Fruit fly (Drosophila melanogaster) whole organism, embryonic: ENCODE measurements around the gene Hrd3.

Experiments used
- ATbp ChIP-seq: fragments of 200-800 bp; sonication (Bioruptor generic); optimal IDR thresholded peaks from 2 replicates; lab custom pipeline; 2017; ENCODE audit warnings: missing biosample characterization, mild to moderate bottlenecking, missing genetic modification characterization, missing genetic modification reagents
- Atf-2 ChIP-seq: fragments of 200-800 bp; sonication (Bioruptor generic); optimal IDR thresholded peaks from 2 replicates; lab custom pipeline; 2016; ENCODE audit warnings: missing biosample characterization, missing genetic modification characterization
- B-H2 ChIP-seq: fragments of 200-800 bp; sonication (Bioruptor generic); optimal IDR thresholded peaks from 2 replicates; lab custom pipeline; 2018; ENCODE audit warnings: missing biosample characterization, mild to moderate bottlenecking, missing genetic modification characterization
- BtbVII ChIP-seq: fragments of 200-800 bp; sonication (Bioruptor generic); optimal IDR thresholded peaks from 3 replicates; lab custom pipeline; 2017; ENCODE audit warnings: missing biosample characterization, mild to moderate bottlenecking, missing genetic modification characterization
- C15 ChIP-seq: fragments of 200-800 bp; sonication (Bioruptor generic); IDR thresholded peaks from 3 replicates; pipeline ENCODE4 v1.3.6; 2022; ENCODE audit warnings: missing biosample characterization, missing genetic modification characterization
- CG10431 ChIP-seq: fragments of 200-800 bp; sonication (Bioruptor generic); optimal IDR thresholded peaks from 3 replicates; lab custom pipeline; 2018; ENCODE audit warnings: missing biosample characterization, mild to moderate bottlenecking, missing genetic modification characterization
- CG11247 ChIP-seq: fragments of 200-800 bp; sonication (Bioruptor generic); IDR thresholded peaks from 2 replicates; pipeline ENCODE4 v1.3.6; 2022; ENCODE audit warnings: missing biosample characterization, missing genetic modification characterization
- CG11695 ChIP-seq: fragments of 200-800 bp; sonication (Bioruptor generic); IDR thresholded peaks from 3 replicates; pipeline ENCODE4 v1.3.6; 2022; ENCODE audit warnings: missing biosample characterization, missing genetic modification characterization
- CG12104 ChIP-seq: fragments of 200-800 bp; sonication (Bioruptor generic); optimal IDR thresholded peaks from 3 replicates; lab custom pipeline; 2016; ENCODE audit warnings: missing biosample characterization, missing genetic modification characterization
- CG17385 ChIP-seq: fragments of 200-800 bp; sonication (Bioruptor generic); optimal IDR thresholded peaks from 3 replicates; lab custom pipeline; 2018; ENCODE audit warnings: missing biosample characterization, mild to moderate bottlenecking, missing genetic modification characterization
- CG17912 ChIP-seq: fragments of 200-800 bp; sonication (Bioruptor generic); optimal IDR thresholded peaks from 2 replicates; lab custom pipeline; 2018; ENCODE audit warnings: missing biosample characterization, mild to moderate bottlenecking, missing genetic modification characterization
- CG18764 ChIP-seq: fragments of 200-800 bp; sonication (Bioruptor generic); optimal IDR thresholded peaks from 3 replicates; lab custom pipeline; 2016; ENCODE audit warnings: missing biosample characterization, missing genetic modification characterization
- CG2116 ChIP-seq: fragments of 200-800 bp; sonication (Bioruptor generic); optimal IDR thresholded peaks from 3 replicates; lab custom pipeline; 2018; ENCODE audit warnings: missing biosample characterization, mild to moderate bottlenecking, missing genetic modification characterization
- CG30431 ChIP-seq: fragments of 200-800 bp; sonication (Bioruptor generic); optimal IDR thresholded peaks from 2 replicates; lab custom pipeline; 2017; ENCODE audit warnings: missing biosample characterization, missing genetic modification characterization
- CG31224 ChIP-seq: fragments of 200-800 bp; sonication (Bioruptor generic); IDR thresholded peaks from 2 replicates; pipeline ENCODE4 v1.3.6; 2022; ENCODE audit warnings: missing biosample characterization, missing genetic modification characterization
- CG33213 ChIP-seq: fragments of 200-800 bp; sonication (Bioruptor generic); optimal IDR thresholded peaks from 3 replicates; lab custom pipeline; 2016; ENCODE audit warnings: missing biosample characterization, missing genetic modification characterization
- CG4282 ChIP-seq: fragments of 200-800 bp; sonication (Bioruptor generic); optimal IDR thresholded peaks from 2 replicates; lab custom pipeline; 2016; ENCODE audit warnings: missing biosample characterization, missing genetic modification characterization
- CG4404 ChIP-seq: fragments of 200-800 bp; sonication (Bioruptor generic); IDR thresholded peaks from 2 replicates; pipeline ENCODE4 v1.3.6; 2022; ENCODE audit warnings: missing biosample characterization, missing genetic modification characterization
- CG8924 ChIP-seq: fragments of 200-800 bp; optimal IDR thresholded peaks from 3 replicates; lab custom pipeline; 2019; ENCODE audit warnings: missing biosample characterization, mild to moderate bottlenecking, missing genetic modification characterization, moderate library complexity
- CG9727 ChIP-seq: fragments of 200-800 bp; sonication (Bioruptor generic); optimal IDR thresholded peaks from 3 replicates; lab custom pipeline; 2017; ENCODE audit warnings: missing biosample characterization, mild to moderate bottlenecking, missing genetic modification characterization
- Dip2 ChIP-seq: fragments of 200-800 bp; sonication (Bioruptor generic); IDR thresholded peaks from 2 replicates; pipeline ENCODE4 v1.3.6; 2022; ENCODE audit warnings: missing biosample characterization, missing genetic modification characterization
- Drgx ChIP-seq: fragments of 200-800 bp; sonication (Bioruptor generic); IDR thresholded peaks from 2 replicates; pipeline ENCODE4 v1.3.6; 2022; ENCODE audit warnings: missing biosample characterization, missing genetic modification characterization
- Hmr ChIP-seq: fragments of 200-800 bp; sonication (Bioruptor generic); optimal IDR thresholded peaks from 3 replicates; lab custom pipeline; 2017; ENCODE audit warnings: mild to moderate bottlenecking, missing biosample characterization, missing genetic modification reagents, missing genetic modification characterization
- Hr3 ChIP-seq: fragments of 200-800 bp; sonication (Bioruptor generic); optimal IDR thresholded peaks from 3 replicates; lab custom pipeline; 2016; ENCODE audit warnings: missing biosample characterization, missing genetic modification characterization
- Hr78 ChIP-seq, 2 experiments: fragments of 200-800 bp in 1 of 2; fragments of >200 bp in 1 of 2; sonication (Bioruptor generic) in 1 of 2; optimal IDR thresholded peaks; 2 replicates each; lab custom pipeline; 2017 to 2019; ENCODE audit warnings: missing biosample characterization in 2 of 2, missing genetic modification characterization in 2 of 2, mild to moderate bottlenecking in 1 of 2, moderate library complexity in 1 of 2
- Nf-YC ChIP-seq: fragments of 200-800 bp; optimal IDR thresholded peaks from 3 replicates; lab custom pipeline; 2019; ENCODE audit warnings: missing biosample characterization, mild to moderate bottlenecking, missing genetic modification characterization, moderate library complexity
- Optix ChIP-seq: fragments of 200-800 bp; sonication (Bioruptor generic); IDR thresholded peaks from 3 replicates; pipeline ENCODE4 v1.3.6; 2022; ENCODE audit warnings: missing biosample characterization, missing genetic modification characterization
- Sox102F ChIP-seq: fragments of 200-800 bp; sonication (Bioruptor generic); optimal IDR thresholded peaks from 2 replicates; lab custom pipeline; 2018; ENCODE audit warnings: missing biosample characterization, mild to moderate bottlenecking, missing genetic modification characterization, moderate library complexity
- Sry-β ChIP-seq: fragments of 200-800 bp; sonication (Bioruptor generic); optimal IDR thresholded peaks from 2 replicates; lab custom pipeline; 2018; ENCODE audit warnings: missing biosample characterization, mild to moderate bottlenecking, missing genetic modification characterization, moderate library complexity
- Xrp1 ChIP-seq: fragments of 200-800 bp; sonication (Bioruptor generic); IDR thresholded peaks from 2 replicates; pipeline ENCODE4 v1.3.6; 2022; ENCODE audit warnings: missing biosample characterization, missing genetic modification characterization
- abd-A ChIP-seq: fragments of 200-800 bp; sonication (Bioruptor generic); optimal IDR thresholded peaks from 3 replicates; lab custom pipeline; 2019; ENCODE audit warnings: missing biosample characterization, mild to moderate bottlenecking, missing genetic modification characterization, moderate library complexity
- bcd ChIP-seq: fragments of 200-800 bp; sonication (Bioruptor generic); optimal IDR thresholded peaks from 2 replicates; lab custom pipeline; 2017; ENCODE audit warnings: missing biosample characterization, mild to moderate bottlenecking, missing genetic modification characterization
- bsh ChIP-seq, 2 experiments: fragments of 200-800 bp; sonication (Bioruptor generic); optimal IDR thresholded peaks; 2 replicates each; lab custom pipeline; 2017 to 2018; ENCODE audit warnings: mild to moderate bottlenecking in 2 of 2, missing biosample characterization in 2 of 2, missing genetic modification characterization in 2 of 2, moderate library complexity in 1 of 2
- cwo ChIP-seq: fragments of 200-800 bp; sonication (Bioruptor generic); optimal IDR thresholded peaks from 3 replicates; lab custom pipeline; 2017; ENCODE audit warnings: missing biosample characterization, missing genetic modification characterization, mild to moderate bottlenecking, moderate library complexity, missing genetic modification reagents
- eve ChIP-seq, 2 experiments: fragments of >200 bp; optimal IDR thresholded peaks; 2 replicates each; lab custom pipeline; 2017; ENCODE audit warnings: missing biosample characterization in 2 of 2, missing genetic modification characterization in 2 of 2
- nerfin-1 ChIP-seq: fragments of 200-800 bp; sonication (Bioruptor generic); optimal IDR thresholded peaks from 3 replicates; lab custom pipeline; 2019; ENCODE audit warnings: missing biosample characterization, mild to moderate bottlenecking, missing genetic modification characterization, moderate library complexity
- onecut ChIP-seq: fragments of 200-800 bp; sonication (Bioruptor generic); IDR thresholded peaks from 2 replicates; pipeline ENCODE4 v1.3.6; 2022; ENCODE audit warnings: missing biosample characterization, missing genetic modification characterization
- pan ChIP-seq, 4 experiments: fragments of >200 bp in 3 of 4; fragments of 200-800 bp in 1 of 4; sonication (Bioruptor generic) in 1 of 4; optimal IDR thresholded peaks in 3 of 4; IDR thresholded peaks in 1 of 4; 2 replicates each; pipeline versions ENCODE4 v1.3.6 to Lab custom; 2017 to 2022; ENCODE audit warnings: missing biosample characterization in 2 of 4, missing genetic modification characterization in 2 of 4, mixed read lengths in 1 of 4
- phol ChIP-seq: fragments of 200-800 bp; sonication (Bioruptor generic); optimal IDR thresholded peaks from 3 replicates; lab custom pipeline; 2018; ENCODE audit warnings: missing biosample characterization, mild to moderate bottlenecking, missing genetic modification characterization, moderate library complexity
- pnt ChIP-seq: fragments of 200-800 bp; sonication (Bioruptor generic); optimal IDR thresholded peaks from 3 replicates; lab custom pipeline; 2016; ENCODE audit warnings: missing biosample characterization, missing genetic modification characterization
- pros ChIP-seq: fragments of 200-800 bp; sonication (Bioruptor generic); optimal IDR thresholded peaks from 3 replicates; lab custom pipeline; 2019; ENCODE audit warnings: missing biosample characterization, mild to moderate bottlenecking, missing genetic modification characterization, moderate library complexity
- salm ChIP-seq: fragments of 200-800 bp; sonication (Bioruptor generic); optimal IDR thresholded peaks from 2 replicates; lab custom pipeline; 2018; ENCODE audit warnings: missing biosample characterization, mild to moderate bottlenecking, missing genetic modification characterization
- schlank ChIP-seq: fragments of 200-800 bp; sonication (Bioruptor generic); optimal IDR thresholded peaks from 2 replicates; lab custom pipeline; 2018; ENCODE audit warnings: missing biosample characterization, mild to moderate bottlenecking, missing genetic modification characterization
- shn ChIP-seq: fragments of 200-800 bp; sonication (Bioruptor generic); optimal IDR thresholded peaks from 3 replicates; lab custom pipeline; 2016; ENCODE audit warnings: missing biosample characterization, missing genetic modification characterization
- sob ChIP-seq: fragments of 200-800 bp; sonication (Bioruptor generic); IDR thresholded peaks from 2 replicates; pipeline ENCODE4 v1.3.6; 2022; ENCODE audit warnings: missing biosample characterization, missing genetic modification characterization
- toy ChIP-seq: fragments of 200-800 bp; sonication (Bioruptor generic); IDR thresholded peaks from 2 replicates; pipeline ENCODE4 v1.3.6; 2022; ENCODE audit warnings: missing biosample characterization, missing genetic modification characterization
- unc-4 ChIP-seq: fragments of 200-800 bp; sonication (Bioruptor generic); IDR thresholded peaks from 2 replicates; pipeline ENCODE4 v1.3.6; 2022; ENCODE audit warnings: missing biosample characterization, missing genetic modification characterization; ENCODE audit not compliant: partially characterized antibody
- zen2 ChIP-seq: fragments of 200-800 bp; sonication (Bioruptor generic); IDR thresholded peaks from 3 replicates; pipeline ENCODE4 v1.3.6; 2022; ENCODE audit warnings: missing biosample characterization, missing genetic modification characterization; ENCODE audit not compliant: partially characterized antibody

Hrd3 gene

dm6 chr3R:23757912-23758607 lies at the start of gene Hrd3, which contains the start of gene PTPMT1 (continued):
- peak; percentile 89; the same call in 2 of the 3 replicates for TF ChIP-seq C15 (GFP tag; lab: Robert Waterston, UW)
- TF ChIP-seq unc-4 (GFP tag; lab: Robert Waterston, UW) = no peak
- peak; percentile 99 for TF ChIP-seq bcd (GFP tag; lab: Kevin White, UChicago)
- TF ChIP-seq ATbp (GFP tag; lab: Kevin White, UChicago) = peak; percentile 96
- TF ChIP-seq CG17912 (GFP tag; lab: Kevin White, UChicago) = peak; percentile 86
- TF ChIP-seq Optix (GFP tag; lab: Robert Waterston, UW) = peak; percentile 91
- TF ChIP-seq onecut (GFP tag; lab: Robert Waterston, UW) = peak; percentile 88
- TF ChIP-seq CG17385 = peak; percentile 97
- peak; percentile 99 for TF ChIP-seq phol
- peak; percentile 70 for TF ChIP-seq Sry-β
- TF ChIP-seq CG2116 (GFP tag; lab: Kevin White, UChicago) = peak; percentile 90
- TF ChIP-seq Nf-YC (tag; lab: Kevin White, UChicago) = peak; percentile 93
- peak; percentile 97 for TF ChIP-seq shn
- TF ChIP-seq pnt (GFP tag; lab: Kevin White, UChicago) = peak; percentile 98
- peak; percentile 96 for TF ChIP-seq CG18764 (GFP tag; lab: Kevin White, UChicago)
- TF ChIP-seq CG11695 (GFP tag; lab: Robert Waterston, UW) = peak; percentile 97
- TF ChIP-seq bsh (GFP tag; optimal IDR thresholded peaks at IDR 0.05; lab: Kevin White, UChicago) = peak; percentile 97 to 98
- TF ChIP-seq abd-A (tag; lab: Kevin White, UChicago) = no peak
- peak; percentile 99 for TF ChIP-seq Hr3 (GFP tag; lab: Kevin White, UChicago)
- TF ChIP-seq CG30431 (GFP tag; lab: Kevin White, UChicago) = peak; percentile 98
- TF ChIP-seq Hr78 (GFP tag; optimal IDR thresholded peaks at IDR 0.05; lab: Kevin White, UChicago) = peak in 1 of 2 experiments; percentile 95
- TF ChIP-seq CG10431 (GFP tag; lab: Kevin White, UChicago) = peak; percentile 93
- TF ChIP-seq Atf-2 (GFP tag; lab: Kevin White, UChicago) = peak; percentile 97
- TF ChIP-seq CG12104 (GFP tag; lab: Kevin White, UChicago) = peak; percentile 99
- peak; percentile 97 for TF ChIP-seq cwo (GFP tag; lab: Kevin White, UChicago)
- peak; percentile 70 for TF ChIP-seq Dip2 (GFP tag; lab: Robert Waterston, UW)
- TF ChIP-seq eve (GFP tag; optimal IDR thresholded peaks at IDR 0.05; lab: Kevin White, UChicago) = peak in 1 of 2 experiments; percentile 75
- no peak for TF ChIP-seq zen2 (GFP tag; lab: Robert Waterston, UW)
- peak; percentile 99 for TF ChIP-seq Hmr
- TF ChIP-seq CG4404 = peak; percentile 97
- peak; percentile 100 for TF ChIP-seq CG9727 (GFP tag; lab: Kevin White, UChicago)
- TF ChIP-seq sob (GFP tag; lab: Robert Waterston, UW) = peak; percentile 96
- TF ChIP-seq BtbVII (GFP tag; lab: Kevin White, UChicago) = peak; percentile 98
- peak; percentile 90 for TF ChIP-seq CG31224 (GFP tag; lab: Robert Waterston, UW)
- TF ChIP-seq Drgx (GFP tag; lab: Robert Waterston, UW) = peak; percentile 93
- TF ChIP-seq Sox102F (GFP tag; lab: Kevin White, UChicago) = peak; percentile 98
- peak; percentile 95 for TF ChIP-seq salm (tag; lab: Kevin White, UChicago)
- TF ChIP-seq CG4282 (GFP tag; lab: Kevin White, UChicago) = peak; percentile 90
- peak; percentile 86 for TF ChIP-seq toy (GFP tag; lab: Robert Waterston, UW)
- peak; percentile 97 for TF ChIP-seq Xrp1 (GFP tag; lab: Robert Waterston, UW)
- TF ChIP-seq B-H2 = peak; percentile 97
- TF ChIP-seq CG8924 (tag; lab: Kevin White, UChicago) = peak; percentile 99
- TF ChIP-seq pros (GFP tag; lab: Kevin White, UChicago) = peak; percentile 77
- peak; percentile 96 for TF ChIP-seq CG11247 (GFP tag; lab: Robert Waterston, UW)
- TF ChIP-seq schlank = peak; percentile 93
- peak; percentile 94 for TF ChIP-seq CG33213 (GFP tag; lab: Kevin White, UChicago)
- TF ChIP-seq nerfin-1 (tag; lab: Kevin White, UChicago) = peak; percentile 98
- TF ChIP-seq pan (optimal IDR thresholded peaks at IDR 0.05; lab: Kevin White, UChicago) = no peak
- peak in 1 of 2 experiments; percentile 93 for TF ChIP-seq pan (GFP tag; optimal IDR thresholded peaks at IDR 0.05 in 1 of 2, IDR thresholded peaks at IDR 0.05 in 1 of 2)
